Fruit fly (Drosophila melanogaster): ENCODE results near the gene CG3323.

Gene CG3323

dm6 chrX:5322459-5322883 is 17.0 kb upstream of the CG3323 start, which contains the start of gene Rnp4F (continued):
- TF ChIP-seq Jarid2 (GFP tag; optimal IDR thresholded peaks at IDR 0.05) (no peak), CG10979 (tag; optimal IDR thresholded peaks at IDR 0.05) (no peak), CG9932 (GFP tag; IDR thresholded peaks at IDR 0.05) (peak; percentile 90), z (GFP tag; IDR thresholded peaks at IDR 0.05) (no peak), HmgD (GFP tag; optimal IDR thresholded peaks at IDR 0.05) (peak; percentile 70), CG30431 (GFP tag; optimal IDR thresholded peaks at IDR 0.05) (peak; percentile 38), Dad (GFP tag; optimal IDR thresholded peaks at IDR 0.05) (peak; percentile 63), CG6689 (GFP tag; IDR thresholded peaks at IDR 0.05) (peak; percentile 64), dimm (GFP tag; IDR thresholded peaks at IDR 0.05) (no peak), Trl (optimal IDR thresholded peaks at IDR 0.05) (no peak), Trl (GFP tag; optimal IDR thresholded peaks at IDR 0.05) (peak; percentile 68), p53 (GFP tag; optimal IDR thresholded peaks at IDR 0.05) (peak; percentile 53), ken (GFP tag; IDR thresholded peaks at IDR 0.05) (peak; percentile 72; the same call in 2 of the 3 replicates), CG18476 (GFP tag; optimal IDR thresholded peaks at IDR 0.05) (no peak), Deaf1 (tag; optimal IDR thresholded peaks at IDR 0.05) (no peak), CG18599 (GFP tag; optimal IDR thresholded peaks at IDR 0.05) (no peak), CG2889 (GFP tag; IDR thresholded peaks at IDR 0.05) (0 out of 3 replicates have a peak, but pooled peaks have one; percentile 45), chn (GFP tag; optimal IDR thresholded peaks at IDR 0.05) (peak; percentile 61), ap (GFP tag; IDR thresholded peaks at IDR 0.05) (0 out of 2 replicates have a peak, but pooled peaks have one; percentile 5), CG7372 (GFP tag; IDR thresholded peaks at IDR 0.05) (peak; percentile 49), zfh2 (GFP tag; optimal IDR thresholded peaks at IDR 0.05) (peak; percentile 89), CG1529 (GFP tag; optimal IDR thresholded peaks at IDR 0.05) (no peak), nau (GFP tag; optimal IDR thresholded peaks at IDR 0.05) (no peak), dpn (GFP tag; optimal IDR thresholded peaks at IDR 0.05) (peak; percentile 77 to 80), CG6791 (GFP tag; IDR thresholded peaks at IDR 0.05; ENCODE audit: partially characterized antibody) (peak; percentile 80), Hr51 (GFP tag; optimal IDR thresholded peaks at IDR 0.05) (peak in 1 of 2 experiments; percentile 31), Opbp (GFP tag; IDR thresholded peaks at IDR 0.05; ENCODE audit: partially characterized antibody) (peak; percentile 88), Lim3 (GFP tag; IDR thresholded peaks at IDR 0.05) (no peak), CG1792 (GFP tag; optimal IDR thresholded peaks at IDR 0.05) (peak; percentile 45), CG7786 (GFP tag; optimal IDR thresholded peaks at IDR 0.05) (peak; percentile 82), ind (GFP tag; optimal IDR thresholded peaks at IDR 0.05) (peak; percentile 79), CG13287 (GFP tag; IDR thresholded peaks at IDR 0.05; ENCODE audit: partially characterized antibody) (peak; percentile 78), h (optimal IDR thresholded peaks at IDR 0.05) (no peak), ham (GFP tag; IDR thresholded peaks at IDR 0.05) (peak; percentile 28; the same call in 1 of the 2 replicates), jumu (GFP tag; optimal IDR thresholded peaks at IDR 0.05) (peak; percentile 65), CG15514 (GFP tag; optimal IDR thresholded peaks at IDR 0.05) (peak; percentile 56), fu2 (GFP tag; optimal IDR thresholded peaks at IDR 0.05) (peak; percentile 79), CG34376 (GFP tag; optimal IDR thresholded peaks at IDR 0.05) (peak; percentile 56), CrebB (tag; optimal IDR thresholded peaks at IDR 0.05) (no peak), kah (GFP tag; optimal IDR thresholded peaks at IDR 0.05) (no peak), CG9797 (GFP tag; optimal IDR thresholded peaks at IDR 0.05) (peak; percentile 74), CG17568 (GFP tag; optimal IDR thresholded peaks at IDR 0.05) (no peak), CG9727 (GFP tag; optimal IDR thresholded peaks at IDR 0.05) (peak; percentile 64), ftz-f1 (GFP tag; optimal IDR thresholded peaks at IDR 0.05) (no peak), Nf-YB (GFP tag; optimal IDR thresholded peaks at IDR 0.05) (no peak), CG14710 (tag; optimal IDR thresholded peaks at IDR 0.05) (peak; percentile 50), CG7271 (tag; optimal IDR thresholded peaks at IDR 0.05) (no peak), CG32767 (GFP tag; IDR thresholded peaks at IDR 0.05) (no peak; the same call in 1 of the 2 replicates), Awh (GFP tag; IDR thresholded peaks at IDR 0.05) (no peak), Rx (GFP tag; IDR thresholded peaks at IDR 0.05) (peak; percentile 56), CG32772 (GFP tag; IDR thresholded peaks at IDR 0.05) (peak; percentile 85), Xrp1 (GFP tag; IDR thresholded peaks at IDR 0.05) (0 out of 2 replicates have a peak, but pooled peaks have one; percentile 31)
